Fruit fly (Drosophila melanogaster): ENCODE results near the gene CG14837.

dm6 chr3L:7572948-7573347 is 13.1 kb upstream of the CG14837 start:
- no peak for TF ChIP-seq CG8478 (optimal IDR thresholded peaks at IDR 0.05)
- TF ChIP-seq CTCF (optimal IDR thresholded peaks at IDR 0.05): no peak
